Worm (Caenorhabditis elegans): ENCODE data around the gene bus-17.

DNA sequence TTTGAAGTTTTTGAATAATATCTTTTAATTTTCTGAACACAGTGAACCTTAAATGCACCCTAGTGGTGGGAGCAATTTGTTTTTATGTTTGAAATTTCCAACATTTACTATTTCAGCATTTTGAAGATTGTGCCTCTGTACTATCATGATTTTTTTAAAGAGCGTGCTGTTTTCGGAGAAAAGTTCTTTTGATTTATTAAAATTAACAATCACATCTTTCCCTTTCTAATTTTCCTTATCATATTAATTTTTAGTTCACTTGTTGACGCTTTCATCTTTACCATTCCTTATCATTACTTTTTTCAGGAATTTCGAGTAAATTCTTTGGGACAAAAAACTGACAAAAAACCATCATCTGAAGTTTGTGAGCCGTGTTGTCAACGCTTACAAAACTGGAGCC lies 58.2 kb downstream of the bus-17 start, which contains the start of gene nhr-48:
- TF ChIP-seq lin-1 (GFP tag; IDR thresholded peaks at IDR 0.05) = no peak
- TF ChIP-seq nhr-25 (tag; optimal IDR thresholded peaks at IDR 0.05; ENCODE audit: borderline replicate concordance, insufficient read depth) = no peak
- TF ChIP-seq ZK337.2 (GFP tag; IDR thresholded peaks at IDR 0.05) = no peak
- TF ChIP-seq ztf-11 (tag; optimal IDR thresholded peaks at IDR 0.05) = no peak

Measured in whole organism, L4 larva.